Worm (Caenorhabditis elegans) whole organism, late embryonic: ENCODE measurements around the gene R02F2.5.

ENCODE experiments used
- F13H6.1 ChIP-seq: sonication (generic microtip); optimal IDR thresholded peaks from 2 replicates; lab custom pipeline; 2016; ENCODE audit warnings: missing genetic modification characterization, missing compliant biosample characterization
- K02D7.2 ChIP-seq: sonication (generic microtip); optimal IDR thresholded peaks from 2 replicates; lab custom pipeline; 2017; ENCODE audit warnings: mild to moderate bottlenecking, missing genetic modification characterization, missing compliant biosample characterization
- Y22D7AL.16 ChIP-seq: sonication (generic microtip); optimal IDR thresholded peaks from 2 replicates; lab custom pipeline; 2016; ENCODE audit warnings: missing genetic modification characterization, missing compliant biosample characterization
- ama-1 ChIP-seq: fragments of 150-350 bp; optimal IDR thresholded peaks from 2 replicates; lab custom pipeline; 2014
- ceh-14 ChIP-seq: sonication (generic microtip); optimal IDR thresholded peaks from 2 replicates; lab custom pipeline; 2016; ENCODE audit warnings: missing genotype, missing genetic modification characterization, missing compliant biosample characterization
- ceh-18 ChIP-seq: sonication (generic microtip); optimal IDR thresholded peaks from 2 replicates; lab custom pipeline; 2016; ENCODE audit warnings: missing genetic modification characterization, missing compliant biosample characterization
- ceh-19 ChIP-seq: fragments of 200-800 bp; sonication (Bioruptor generic); optimal IDR thresholded peaks from 2 replicates; lab custom pipeline; 2018; ENCODE audit warnings: mild to moderate bottlenecking, missing genetic modification characterization, missing compliant biosample characterization
- ceh-2 ChIP-seq: sonication (generic microtip); optimal IDR thresholded peaks from 2 replicates; lab custom pipeline; 2016; ENCODE audit warnings: missing genotype, missing genetic modification characterization, missing compliant biosample characterization
- ceh-22 ChIP-seq: sonication (generic microtip); optimal IDR thresholded peaks from 2 replicates; lab custom pipeline; 2017; ENCODE audit warnings: missing biosample characterization, missing genetic modification characterization
- ceh-30 ChIP-seq: fragments of 150-350 bp; optimal IDR thresholded peaks from 2 replicates; lab custom pipeline; 2014; ENCODE audit warnings: missing biosample characterization, missing genetic modification characterization
- ceh-31 ChIP-seq: sonication (generic microtip); optimal IDR thresholded peaks from 2 replicates; lab custom pipeline; 2016; ENCODE audit warnings: missing genetic modification characterization, missing compliant biosample characterization
- ceh-45 ChIP-seq: fragments of 200-800 bp; sonication (Bioruptor generic); IDR thresholded peaks from 2 replicates; pipeline ENCODE4 v1.3.6; 2022; ENCODE audit warnings: missing genetic modification reagents, missing genetic modification characterization, missing compliant biosample characterization
- ceh-48 ChIP-seq: sonication (generic microtip); optimal IDR thresholded peaks from 2 replicates; lab custom pipeline; 2016; ENCODE audit warnings: missing genetic modification characterization, inconsistent platforms, missing compliant biosample characterization
- ceh-6 ChIP-seq: fragments of 200-800 bp; sonication (Bioruptor generic); optimal IDR thresholded peaks from 2 replicates; lab custom pipeline; 2018; ENCODE audit warnings: mild to moderate bottlenecking, missing genetic modification characterization, missing compliant biosample characterization
- ceh-9 ChIP-seq: sonication (generic microtip); optimal IDR thresholded peaks from 2 replicates; lab custom pipeline; 2016; ENCODE audit warnings: mild to moderate bottlenecking, missing genetic modification characterization, inconsistent platforms, missing compliant biosample characterization
- che-1 ChIP-seq: sonication (generic microtip); optimal IDR thresholded peaks from 2 replicates; lab custom pipeline; 2016; ENCODE audit warnings: mild to moderate bottlenecking, missing genetic modification characterization, missing compliant biosample characterization
- dmd-4 ChIP-seq: sonication (generic microtip); optimal IDR thresholded peaks from 2 replicates; lab custom pipeline; 2016; ENCODE audit warnings: borderline replicate concordance, missing genetic modification characterization, missing compliant biosample characterization
- dve-1 ChIP-seq: sonication (generic microtip); optimal IDR thresholded peaks from 2 replicates; lab custom pipeline; 2017; ENCODE audit warnings: antibody characterized with exemption, mild to moderate bottlenecking, missing genetic modification characterization, missing compliant biosample characterization
- elt-2 ChIP-seq: sonication (generic microtip); optimal IDR thresholded peaks from 2 replicates; lab custom pipeline; 2016; ENCODE audit warnings: missing genetic modification reagents, missing genetic modification characterization, missing compliant biosample characterization
- elt-4 ChIP-seq: sonication (generic microtip); optimal IDR thresholded peaks from 2 replicates; lab custom pipeline; 2016; ENCODE audit warnings: missing genetic modification characterization, missing compliant biosample characterization
- ets-4 ChIP-seq: sonication (generic microtip); optimal IDR thresholded peaks from 2 replicates; lab custom pipeline; 2016; ENCODE audit warnings: missing genetic modification characterization, missing compliant biosample characterization
- fax-1 ChIP-seq: sonication (generic microtip); optimal IDR thresholded peaks from 2 replicates; lab custom pipeline; 2016; ENCODE audit warnings: missing genotype, missing genetic modification characterization, missing compliant biosample characterization
- fkh-6 ChIP-seq: sonication (generic microtip); optimal IDR thresholded peaks from 2 replicates; lab custom pipeline; 2016; ENCODE audit warnings: missing genetic modification characterization, missing compliant biosample characterization
- gmeb-2 ChIP-seq: sonication (generic microtip); optimal IDR thresholded peaks from 2 replicates; lab custom pipeline; 2016; ENCODE audit warnings: missing genetic modification characterization, inconsistent platforms, missing compliant biosample characterization
- hlh-13 ChIP-seq: fragments of 200-800 bp; sonication (Bioruptor generic); optimal IDR thresholded peaks from 2 replicates; lab custom pipeline; 2018; ENCODE audit warnings: mild to moderate bottlenecking, missing genetic modification characterization, missing compliant biosample characterization
- hlh-15 ChIP-seq: sonication (generic microtip); optimal IDR thresholded peaks from 2 replicates; lab custom pipeline; 2016; ENCODE audit warnings: missing genetic modification characterization, missing compliant biosample characterization
- hlh-30 ChIP-seq: sonication (generic microtip); optimal IDR thresholded peaks from 2 replicates; lab custom pipeline; 2017; ENCODE audit warnings: antibody characterized with exemption, missing genetic modification characterization, missing compliant biosample characterization; ENCODE audit not compliant: insufficient read depth
- hlh-8 ChIP-seq: sonication (generic microtip); optimal IDR thresholded peaks from 2 replicates; lab custom pipeline; 2016; ENCODE audit warnings: missing genotype, missing genetic modification characterization, missing compliant biosample characterization
- lin-11 ChIP-seq: fragments of 200-800 bp; sonication (Bioruptor generic); optimal IDR thresholded peaks from 2 replicates; lab custom pipeline; 2018; ENCODE audit warnings: mild to moderate bottlenecking, missing genetic modification characterization, missing compliant biosample characterization
- madf-2 ChIP-seq: sonication (generic microtip); optimal IDR thresholded peaks from 2 replicates; lab custom pipeline; 2017; ENCODE audit warnings: missing genetic modification characterization, missing compliant biosample characterization
- mec-3 ChIP-seq: sonication (generic microtip); optimal IDR thresholded peaks from 2 replicates; lab custom pipeline; 2016; ENCODE audit warnings: borderline replicate concordance, missing genetic modification characterization, missing compliant biosample characterization
- nfya-1 ChIP-seq: sonication (generic microtip); optimal IDR thresholded peaks from 2 replicates; lab custom pipeline; 2017; ENCODE audit warnings: missing genetic modification characterization, mild to moderate bottlenecking, missing compliant biosample characterization, antibody characterized with exemption, moderate library complexity
- nhr-11 ChIP-seq: fragments of 150-350 bp; optimal IDR thresholded peaks from 2 replicates; lab custom pipeline; 2014; ENCODE audit warnings: missing biosample characterization, missing genetic modification characterization
- npax-4 ChIP-seq: sonication (generic microtip); optimal IDR thresholded peaks from 2 replicates; lab custom pipeline; 2016; ENCODE audit warnings: missing genetic modification characterization, missing compliant biosample characterization
- pag-3 ChIP-seq: sonication (generic microtip); optimal IDR thresholded peaks from 2 replicates; lab custom pipeline; 2016; ENCODE audit warnings: missing compliant biosample characterization, missing genetic modification characterization, borderline replicate concordance
- pax-1 ChIP-seq: fragments of 150-350 bp; optimal IDR thresholded peaks from 2 replicates; lab custom pipeline; 2014; ENCODE audit warnings: missing biosample characterization, missing genetic modification characterization
- pha-2 ChIP-seq: sonication (generic microtip); optimal IDR thresholded peaks from 2 replicates; lab custom pipeline; 2017; ENCODE audit warnings: mild to moderate bottlenecking, missing genetic modification characterization, missing compliant biosample characterization
- pha-4 ChIP-seq: fragments of 150-350 bp; optimal IDR thresholded peaks from 2 replicates; lab custom pipeline; 2018; ENCODE audit warnings: missing biosample characterization, missing genetic modification reagents, missing genetic modification characterization
- pqm-1 ChIP-seq: sonication (generic microtip); optimal IDR thresholded peaks from 2 replicates; lab custom pipeline; 2016; ENCODE audit warnings: missing genetic modification characterization, missing compliant biosample characterization
- pros-1 ChIP-seq: fragments of 150-350 bp; optimal IDR thresholded peaks from 2 replicates; lab custom pipeline; 2014; ENCODE audit warnings: missing biosample characterization, missing genetic modification reagents, missing genetic modification characterization
- rnt-1 ChIP-seq: sonication (generic microtip); optimal IDR thresholded peaks from 2 replicates; lab custom pipeline; 2016; ENCODE audit warnings: missing genetic modification characterization, missing compliant biosample characterization
- sdc-2 ChIP-seq: sonication (generic microtip); optimal IDR thresholded peaks from 2 replicates; lab custom pipeline; 2016; ENCODE audit warnings: missing genotype, missing genetic modification characterization, missing compliant biosample characterization
- sox-4 ChIP-seq: sonication (generic microtip); optimal IDR thresholded peaks from 2 replicates; lab custom pipeline; 2017; ENCODE audit warnings: mild to moderate bottlenecking, missing genetic modification characterization, inconsistent platforms, missing compliant biosample characterization
- syd-9 ChIP-seq: sonication (generic microtip); optimal IDR thresholded peaks from 2 replicates; lab custom pipeline; 2016; ENCODE audit warnings: mild to moderate bottlenecking, missing genetic modification characterization, moderate library complexity, missing compliant biosample characterization
- tbx-2 ChIP-seq: sonication (generic microtip); optimal IDR thresholded peaks from 2 replicates; lab custom pipeline; 2016; ENCODE audit warnings: missing genetic modification characterization, missing compliant biosample characterization
- tbx-7 ChIP-seq: sonication (generic microtip); optimal IDR thresholded peaks from 2 replicates; lab custom pipeline; 2016; ENCODE audit warnings: missing genotype, missing genetic modification characterization, missing compliant biosample characterization
- ttx-3 ChIP-seq: sonication (generic microtip); optimal IDR thresholded peaks from 2 replicates; lab custom pipeline; 2016; ENCODE audit warnings: missing genetic modification reagents, missing genetic modification characterization, missing compliant biosample characterization
- unc-3 ChIP-seq, 2 experiments: fragments of 200-800 bp in 1 of 2; sonication (Bioruptor generic) in 1 of 2; sonication (generic microtip) in 1 of 2; conservative IDR thresholded peaks in 1 of 2; optimal IDR thresholded peaks in 1 of 2; 2 replicates each; pipeline versions ENCODE4 v1.3.6 to Lab custom; 2016 to 2022; ENCODE audit warnings: missing compliant biosample characterization in 2 of 2, missing genetic modification characterization in 2 of 2, missing genetic modification reagents in 1 of 2
- unc-42 ChIP-seq: sonication (generic microtip); optimal IDR thresholded peaks from 2 replicates; lab custom pipeline; 2016; ENCODE audit warnings: missing genotype, missing genetic modification characterization, missing compliant biosample characterization
- unc-55 ChIP-seq: sonication (generic microtip); optimal IDR thresholded peaks from 2 replicates; lab custom pipeline; 2017; ENCODE audit warnings: missing biosample characterization, missing genetic modification reagents, missing genetic modification characterization
- unc-86 ChIP-seq: sonication (generic microtip); optimal IDR thresholded peaks from 2 replicates; lab custom pipeline; 2016; ENCODE audit warnings: missing genetic modification characterization, missing compliant biosample characterization
- zip-5 ChIP-seq: sonication (generic microtip); optimal IDR thresholded peaks from 2 replicates; lab custom pipeline; 2016; ENCODE audit warnings: missing genetic modification characterization, missing compliant biosample characterization
- ztf-16 ChIP-seq: sonication (generic microtip); optimal IDR thresholded peaks from 2 replicates; lab custom pipeline; 2017; ENCODE audit warnings: missing genetic modification characterization, missing compliant biosample characterization

The R02F2.5 gene

DNA sequence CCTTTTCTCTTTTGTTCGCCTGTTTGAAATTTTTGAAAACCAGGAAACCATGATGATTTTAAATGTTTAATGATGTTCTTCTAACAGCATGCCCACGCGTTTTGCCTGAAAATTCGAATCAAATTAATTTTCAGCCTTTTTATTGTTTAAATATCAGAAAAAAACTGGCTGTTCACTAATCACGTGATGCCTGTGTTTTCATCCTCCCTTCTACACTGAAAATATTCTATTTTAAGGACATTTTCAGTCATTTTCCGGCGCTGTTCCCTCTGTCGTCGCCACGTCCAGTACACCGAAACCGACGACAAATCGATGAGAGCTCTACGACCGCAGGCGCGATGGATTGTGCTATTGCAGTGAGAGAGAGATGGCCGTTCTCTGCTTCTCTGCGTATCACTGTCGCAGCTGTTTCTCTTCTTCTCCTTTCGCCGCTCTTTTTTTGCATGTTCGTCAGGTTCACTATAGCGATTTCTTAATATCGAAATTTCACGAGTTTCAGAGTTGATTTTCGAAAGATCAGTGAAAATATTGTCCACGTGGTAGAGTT, 29.3 kb upstream of the R02F2.5 start, which contains the start of gene F48E8.8:
Gene F48E8.8 (minus strand): TSS at position 51 of the 547 bp plus-strand sequence.
- TF ChIP-seq elt-4 (tag; lab: Kevin White, UChicago) (no peak), elt-2 (tag; lab: Kevin White, UChicago) (no peak), fkh-6 (tag; lab: Kevin White, UChicago) (no peak), ama-1 (lab: Kevin White, UChicago) (no peak), ceh-14 (tag; lab: Kevin White, UChicago) (no peak), ceh-6 (no peak), lin-11 (tag; lab: Kevin White, UChicago) (no peak), dmd-4 (tag; lab: Kevin White, UChicago) (no peak), tbx-7 (tag; lab: Kevin White, UChicago) (no peak), unc-3 (GFP tag; conservative IDR thresholded peaks at IDR 0.05; lab: Robert Waterston, UW) (no peak), unc-3 (tag; optimal IDR thresholded peaks at IDR 0.05; lab: Kevin White, UChicago) (no peak), rnt-1 (no peak), hlh-15 (tag; lab: Kevin White, UChicago) (no peak), Y22D7AL.16 (tag; lab: Kevin White, UChicago) (no peak), F13H6.1 (tag; lab: Kevin White, UChicago) (no peak), syd-9 (no peak), che-1 (tag; lab: Kevin White, UChicago) (no peak), ceh-2 (tag; lab: Kevin White, UChicago) (peak; percentile 20), pqm-1 (no peak), nhr-11 (no peak), pag-3 (tag; lab: Kevin White, UChicago) (no peak), sdc-2 (no peak), ceh-19 (GFP tag; lab: Kevin White, UChicago) (no peak), dve-1 (tag; lab: Kevin White, UChicago) (no peak), ceh-18 (tag; lab: Kevin White, UChicago) (no peak), hlh-30 (peak; percentile 38), gmeb-2 (no peak), ceh-9 (tag; lab: Kevin White, UChicago) (no peak), pax-1 (tag; lab: Kevin White, UChicago) (no peak), zip-5 (no peak), unc-42 (tag; lab: Kevin White, UChicago) (peak; percentile 39), hlh-8 (tag; lab: Kevin White, UChicago) (peak; percentile 38), pros-1 (tag; lab: Kevin White, UChicago) (no peak), ets-4 (tag; lab: Kevin White, UChicago) (no peak), madf-2 (tag; lab: Kevin White, UChicago) (no peak), ceh-45 (GFP tag; lab: Robert Waterston, UW) (no peak), ztf-16 (no peak), pha-2 (tag; lab: Kevin White, UChicago) (no peak), nfya-1 (tag; lab: Kevin White, UChicago) (peak; percentile 56), mec-3 (tag; lab: Kevin White, UChicago) (no peak), unc-86 (no peak), K02D7.2 (tag; lab: Kevin White, UChicago) (no peak), ceh-48 (tag; lab: Kevin White, UChicago) (peak; percentile 73), hlh-13 (no peak), tbx-2 (tag; lab: Kevin White, UChicago) (peak; percentile 75), unc-55 (GFP tag; lab: Kevin White, UChicago) (peak; percentile 9), sox-4 (tag; lab: Kevin White, UChicago) (no peak), ceh-22 (tag; lab: Kevin White, UChicago) (no peak), ceh-30 (tag; lab: Kevin White, UChicago) (no peak), pha-4 (no peak), fax-1 (tag; lab: Kevin White, UChicago) (no peak), ceh-31 (peak; percentile 34), ttx-3 (tag; lab: Kevin White, UChicago) (no peak), npax-4 (tag; lab: Kevin White, UChicago) (no peak)
